Worm (Caenorhabditis elegans) whole organism, L4/young adult: ENCODE results near the gene meg-1.

Experiments
- W03F9.2 ChIP-seq: fragments of 150-350 bp; optimal IDR thresholded peaks from 2 replicates; lab custom pipeline; 2014; ENCODE audit warnings: missing biosample characterization, missing genetic modification characterization
- dao-5 ChIP-seq: sonication (generic microtip); optimal IDR thresholded peaks from 2 replicates; lab custom pipeline; 2016; ENCODE audit warnings: missing genotype, missing genetic modification characterization, moderate library complexity, missing compliant biosample characterization
- him-1 ChIP-seq: sonication (generic microtip); optimal IDR thresholded peaks from 2 replicates; lab custom pipeline; 2016; ENCODE audit warnings: missing genotype, missing genetic modification reagents, missing genetic modification characterization, missing compliant biosample characterization

DNA sequence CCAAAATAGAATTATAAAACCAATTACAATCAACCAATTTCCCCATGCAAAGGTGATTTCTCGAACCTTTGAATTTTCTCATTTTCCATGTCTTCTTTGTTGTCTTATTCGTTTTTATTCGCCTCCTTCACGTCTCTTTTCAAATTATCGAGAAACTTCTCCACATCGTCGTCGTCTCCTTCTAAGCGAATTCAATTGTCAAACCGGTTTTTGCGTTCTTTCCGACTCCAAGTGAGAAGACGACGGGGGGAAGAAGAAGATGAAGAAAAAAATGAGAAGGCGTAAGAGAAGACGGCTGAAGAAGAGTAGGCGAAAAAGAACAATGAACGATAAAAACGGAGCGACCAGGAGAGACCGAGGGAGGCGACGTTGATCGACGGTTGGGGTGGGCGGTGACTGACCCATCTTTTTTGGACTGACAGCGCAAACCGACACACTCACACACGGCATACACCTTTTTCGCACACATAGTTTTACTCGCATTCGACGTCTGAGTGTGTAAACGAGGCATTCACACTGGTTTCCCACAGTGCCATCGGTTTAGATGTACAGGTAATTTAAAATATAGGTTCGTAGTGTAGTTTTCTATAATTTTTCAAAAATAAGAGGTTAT is 9.0 kb downstream of the meg-1 start:
- TF ChIP-seq W03F9.2 (tag; lab: Kevin White, UChicago), result no peak
- no peak for TF ChIP-seq him-1
- TF ChIP-seq dao-5 (tag; lab: Kevin White, UChicago), result no peak
